In the genomic region with DNA sequence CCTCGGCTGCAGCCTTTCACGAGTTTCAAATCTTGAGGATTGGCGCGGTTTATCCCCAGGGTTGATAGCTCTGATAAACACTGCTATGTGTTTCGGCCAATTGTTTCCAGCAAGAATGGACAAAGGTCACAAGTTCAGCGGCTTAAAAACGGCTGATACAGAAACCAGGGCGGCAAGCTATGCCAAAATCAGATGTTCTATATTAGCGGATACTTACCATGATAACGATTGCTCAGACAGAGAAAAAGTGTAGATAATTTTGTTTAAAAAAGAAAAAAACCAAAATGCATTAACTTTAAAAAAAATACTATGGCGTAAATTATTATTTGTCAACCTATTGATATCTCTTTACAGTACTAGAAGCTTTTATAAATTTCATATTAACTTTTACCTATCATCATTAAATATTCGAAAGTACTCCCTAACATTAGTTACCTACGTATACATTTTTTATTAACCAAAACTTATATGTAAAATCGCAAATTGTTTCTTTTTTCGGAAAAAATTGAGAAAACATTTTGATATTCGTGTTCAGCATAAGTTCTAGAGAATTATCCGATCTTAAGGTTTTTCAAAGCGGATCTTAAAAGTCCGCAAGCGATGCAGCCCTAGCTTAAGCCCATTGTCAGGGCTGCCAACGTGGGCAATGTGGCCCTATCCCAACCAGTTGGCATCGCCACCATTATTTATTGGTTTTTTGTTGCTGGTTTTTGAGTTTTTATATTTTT, we compare ENCODE assay signal across 1 fruit fly cellular context.
TF ChIP-seq lines count a peak whose summit lies in the region.

A gene (minus strand): TSS at position 339 of the 728 bp plus-strand sequence.
A gene (plus strand): TSS at position 658 of the 728 bp plus-strand sequence.

TF ChIP-seq in whole organism, embryonic, 481 proteins besides CTCF, POLR2A, EP300 and RAD21 (continued from another document and continues in another):
- no peak for TF ChIP-seq CG14965 (GFP tag; optimal IDR thresholded peaks at IDR 0.05; lab: Kevin White, UChicago; ENCODE audit: borderline replicate concordance)
- no peak for TF ChIP-seq kah (GFP tag; optimal IDR thresholded peaks at IDR 0.05; lab: Kevin White, UChicago)
- peak; percentile 95 for TF ChIP-seq CG7928 (GFP tag; optimal IDR thresholded peaks at IDR 0.05; lab: Kevin White, UChicago)
- TF ChIP-seq CG4404 (GFP tag; IDR thresholded peaks at IDR 0.05; lab: Robert Waterston, UW), result no peak
- peak; percentile 75 for TF ChIP-seq dm (GFP tag; optimal IDR thresholded peaks at IDR 0.05; lab: Kevin White, UChicago)
- peak; percentile 44 for TF ChIP-seq slou (GFP tag; optimal IDR thresholded peaks at IDR 0.05; lab: Kevin White, UChicago)
- TF ChIP-seq CG11085 (GFP tag; IDR thresholded peaks at IDR 0.05; lab: Robert Waterston, UW), result peak; percentile 63
- TF ChIP-seq tgo (GFP tag; IDR thresholded peaks at IDR 0.05; lab: Robert Waterston, UW), result peak; percentile 48; the same call in 2 of the 3 replicates
- TF ChIP-seq Max (GFP tag; optimal IDR thresholded peaks at IDR 0.05; lab: Kevin White, UChicago), result peak; percentile 45
- TF ChIP-seq CG9727 (GFP tag; optimal IDR thresholded peaks at IDR 0.05; lab: Kevin White, UChicago), result peak; percentile 82
- no peak for TF ChIP-seq C15 (GFP tag; IDR thresholded peaks at IDR 0.05; lab: Robert Waterston, UW)
- peak; percentile 34 for TF ChIP-seq mirr (GFP tag; optimal IDR thresholded peaks at IDR 0.05; lab: Kevin White, UChicago)
- no peak for TF ChIP-seq CG6854 (GFP tag; optimal IDR thresholded peaks at IDR 0.05; lab: Kevin White, UChicago)
- no peak for TF ChIP-seq CG8359 (GFP tag; optimal IDR thresholded peaks at IDR 0.05; lab: Kevin White, UChicago; ENCODE audit: borderline replicate concordance)
- TF ChIP-seq HHEX (GFP tag; optimal IDR thresholded peaks at IDR 0.05; lab: Kevin White, UChicago), result peak; percentile 16
- TF ChIP-seq CG15514 (GFP tag; optimal IDR thresholded peaks at IDR 0.05; lab: Kevin White, UChicago), result peak; percentile 78
- TF ChIP-seq sr (GFP tag; IDR thresholded peaks at IDR 0.05; lab: Robert Waterston, UW), result no peak
- peak; percentile 59 for TF ChIP-seq CG1233 (GFP tag; optimal IDR thresholded peaks at IDR 0.05; lab: Kevin White, UChicago)
- peak; percentile 64 for TF ChIP-seq CG6689 (GFP tag; IDR thresholded peaks at IDR 0.05; lab: Robert Waterston, UW)
- TF ChIP-seq Dbx (GFP tag; IDR thresholded peaks at IDR 0.05; lab: Robert Waterston, UW), result peak; percentile 50; the same call in 1 of the 3 replicates
- TF ChIP-seq Gsc (GFP tag; IDR thresholded peaks at IDR 0.05; lab: Robert Waterston, UW), result no peak
- TF ChIP-seq CG12155 (GFP tag; optimal IDR thresholded peaks at IDR 0.05; lab: Kevin White, UChicago), result peak; percentile 73
- peak; percentile 43 for TF ChIP-seq CG13123 (GFP tag; optimal IDR thresholded peaks at IDR 0.05; lab: Kevin White, UChicago)
- TF ChIP-seq CG3838 (GFP tag; optimal IDR thresholded peaks at IDR 0.05; lab: Kevin White, UChicago), result peak; percentile 50
- peak; percentile 54 for TF ChIP-seq Usf (GFP tag; optimal IDR thresholded peaks at IDR 0.05; lab: Kevin White, UChicago)
- TF ChIP-seq Hand (GFP tag; optimal IDR thresholded peaks at IDR 0.05; lab: Kevin White, UChicago), result peak; percentile 9
- no peak; the same call in 1 of the 2 replicates for TF ChIP-seq Adf1 (GFP tag; IDR thresholded peaks at IDR 0.05; lab: Robert Waterston, UW)
- peak; percentile 16 for TF ChIP-seq CG1792 (GFP tag; optimal IDR thresholded peaks at IDR 0.05; lab: Kevin White, UChicago)
- TF ChIP-seq CG8478 (optimal IDR thresholded peaks at IDR 0.05; lab: Kevin White, UChicago), result no peak
- no peak for TF ChIP-seq CG11696 (GFP tag; IDR thresholded peaks at IDR 0.05; lab: Robert Waterston, UW)
- peak; percentile 47 for TF ChIP-seq da (GFP tag; optimal IDR thresholded peaks at IDR 0.05; lab: Kevin White, UChicago)
- TF ChIP-seq row (GFP tag; IDR thresholded peaks at IDR 0.05; lab: Robert Waterston, UW), result peak; percentile 88
- 0 out of 2 replicates have a peak, but pooled peaks have one; percentile 9 for TF ChIP-seq chm (GFP tag; IDR thresholded peaks at IDR 0.05; lab: Robert Waterston, UW)
- peak; percentile 48 for TF ChIP-seq ATbp (GFP tag; optimal IDR thresholded peaks at IDR 0.05; lab: Kevin White, UChicago)
- peak; percentile 80 for TF ChIP-seq CG18619 (GFP tag; optimal IDR thresholded peaks at IDR 0.05; lab: Kevin White, UChicago)
- TF ChIP-seq Ptx1 (GFP tag; IDR thresholded peaks at IDR 0.05; lab: Robert Waterston, UW), result peak; percentile 57
- peak; percentile 77 for TF ChIP-seq kay (GFP tag; optimal IDR thresholded peaks at IDR 0.05; lab: Kevin White, UChicago)
- peak; percentile 84 for TF ChIP-seq CG8290 (GFP tag; optimal IDR thresholded peaks at IDR 0.05; lab: Kevin White, UChicago)
- TF ChIP-seq CG8290 (tag; optimal IDR thresholded peaks at IDR 0.05; lab: Kevin White, UChicago), result peak in 1 of 2 experiments; percentile 16
- no peak for TF ChIP-seq inv (GFP tag; IDR thresholded peaks at IDR 0.05; lab: Robert Waterston, UW; ENCODE audit: partially characterized antibody)
- TF ChIP-seq repo (GFP tag; optimal IDR thresholded peaks at IDR 0.05; lab: Kevin White, UChicago), result no peak
- TF ChIP-seq Opbp (GFP tag; IDR thresholded peaks at IDR 0.05; lab: Robert Waterston, UW; ENCODE audit: partially characterized antibody), result peak; percentile 37; the same call in 1 of the 3 replicates
- TF ChIP-seq CG10654 (GFP tag; optimal IDR thresholded peaks at IDR 0.05; lab: Kevin White, UChicago), result peak; percentile 53
- TF ChIP-seq pita (GFP tag; optimal IDR thresholded peaks at IDR 0.05; lab: Kevin White, UChicago), result no peak
- TF ChIP-seq CG4328 (GFP tag; optimal IDR thresholded peaks at IDR 0.05; lab: Kevin White, UChicago), result peak; percentile 58
- no peak for TF ChIP-seq CG6791 (GFP tag; IDR thresholded peaks at IDR 0.05; lab: Robert Waterston, UW; ENCODE audit: partially characterized antibody)
- TF ChIP-seq CG14710 (tag; optimal IDR thresholded peaks at IDR 0.05; lab: Kevin White, UChicago), result peak; percentile 76
- TF ChIP-seq hkb (optimal IDR thresholded peaks at IDR 0.05; lab: Kevin White, UChicago), result no peak
- no peak; the same call in 1 of the 2 replicates for TF ChIP-seq hkb (GFP tag; IDR thresholded peaks at IDR 0.05; lab: Robert Waterston, UW)
- TF ChIP-seq CG2202 (tag; optimal IDR thresholded peaks at IDR 0.05; lab: Kevin White, UChicago), result no peak
- TF ChIP-seq HLH54F (GFP tag; optimal IDR thresholded peaks at IDR 0.05; lab: Kevin White, UChicago), result peak; percentile 81
- TF ChIP-seq tap (tag; optimal IDR thresholded peaks at IDR 0.05; lab: Kevin White, UChicago), result peak; percentile 36
- TF ChIP-seq CG4282 (GFP tag; optimal IDR thresholded peaks at IDR 0.05; lab: Kevin White, UChicago), result no peak
- TF ChIP-seq Dek (tag; optimal IDR thresholded peaks at IDR 0.05; lab: Kevin White, UChicago), result peak; percentile 83
- TF ChIP-seq CG14667 (GFP tag; IDR thresholded peaks at IDR 0.05; lab: Robert Waterston, UW), result 0 out of 2 replicates have a peak, but pooled peaks have one; percentile 24
- peak; percentile 69 for TF ChIP-seq bab2 (GFP tag; optimal IDR thresholded peaks at IDR 0.05; lab: Kevin White, UChicago)
- TF ChIP-seq CG30431 (GFP tag; optimal IDR thresholded peaks at IDR 0.05; lab: Kevin White, UChicago), result peak; percentile 3
- peak; percentile 61; the same call in 1 of the 3 replicates for TF ChIP-seq dysf (GFP tag; IDR thresholded peaks at IDR 0.05; lab: Robert Waterston, UW)
- no peak for TF ChIP-seq yki (optimal IDR thresholded peaks at IDR 0.05; lab: Kevin White, UChicago)
- peak; percentile 72 for TF ChIP-seq PHDP (tag; optimal IDR thresholded peaks at IDR 0.05; lab: Kevin White, UChicago)
- TF ChIP-seq CG42726 (GFP tag; IDR thresholded peaks at IDR 0.05; lab: Robert Waterston, UW; ENCODE audit: partially characterized antibody), result no peak
- peak; percentile 61; the same call in 1 of the 2 replicates for TF ChIP-seq CG9215 (GFP tag; IDR thresholded peaks at IDR 0.05; lab: Robert Waterston, UW)
- peak; percentile 71 for TF ChIP-seq CG4424 (GFP tag; optimal IDR thresholded peaks at IDR 0.05; lab: Kevin White, UChicago)
- no peak for TF ChIP-seq scrt (GFP tag; optimal IDR thresholded peaks at IDR 0.05; lab: Kevin White, UChicago)
- TF ChIP-seq Chrac-16 (GFP tag; optimal IDR thresholded peaks at IDR 0.05; lab: Kevin White, UChicago), result peak; percentile 57
- TF ChIP-seq CG32532 (GFP tag; IDR thresholded peaks at IDR 0.05; lab: Robert Waterston, UW), result peak; percentile 76
- TF ChIP-seq tll (GFP tag; optimal IDR thresholded peaks at IDR 0.05; lab: Kevin White, UChicago), result peak in 1 of 2 experiments; percentile 21
- TF ChIP-seq fu2 (GFP tag; optimal IDR thresholded peaks at IDR 0.05; lab: Kevin White, UChicago), result peak; percentile 76
- peak; percentile 46 for TF ChIP-seq H2.0 (GFP tag; IDR thresholded peaks at IDR 0.05; lab: Robert Waterston, UW)
- no peak for TF ChIP-seq CG16779 (GFP tag; IDR thresholded peaks at IDR 0.05; lab: Robert Waterston, UW)
- TF ChIP-seq bbx (GFP tag; IDR thresholded peaks at IDR 0.05; lab: Robert Waterston, UW; ENCODE audit: partially characterized antibody), result 0 out of 2 replicates have a peak, but pooled peaks have one; percentile 7
- peak; percentile 87 for TF ChIP-seq CG2120 (GFP tag; optimal IDR thresholded peaks at IDR 0.05; lab: Kevin White, UChicago)
- no peak for TF ChIP-seq CG2129 (GFP tag; IDR thresholded peaks at IDR 0.05; lab: Robert Waterston, UW; ENCODE audit: partially characterized antibody)
- no peak for TF ChIP-seq abd-A (tag; optimal IDR thresholded peaks at IDR 0.05; lab: Kevin White, UChicago)
- TF ChIP-seq MTF-1 (GFP tag; optimal IDR thresholded peaks at IDR 0.05; lab: Kevin White, UChicago; ENCODE audit: borderline replicate concordance), result no peak
- no peak for TF ChIP-seq CG5953 (GFP tag; IDR thresholded peaks at IDR 0.05; lab: Robert Waterston, UW)
- peak; percentile 74 for TF ChIP-seq ERR (GFP tag; optimal IDR thresholded peaks at IDR 0.05; lab: Kevin White, UChicago)
- TF ChIP-seq ro (GFP tag; IDR thresholded peaks at IDR 0.05; lab: Robert Waterston, UW), result peak; percentile 7; the same call in 1 of the 2 replicates
- peak; percentile 91 for TF ChIP-seq zfh2 (GFP tag; optimal IDR thresholded peaks at IDR 0.05; lab: Kevin White, UChicago)
- peak; percentile 56 for TF ChIP-seq ab (GFP tag; optimal IDR thresholded peaks at IDR 0.05; lab: Kevin White, UChicago)
- peak; percentile 98 for TF ChIP-seq trem (tag; optimal IDR thresholded peaks at IDR 0.05; lab: Kevin White, UChicago)
- TF ChIP-seq CG14441 (GFP tag; IDR thresholded peaks at IDR 0.05; lab: Robert Waterston, UW), result peak; percentile 50
- TF ChIP-seq CG3065 (GFP tag; optimal IDR thresholded peaks at IDR 0.05; lab: Kevin White, UChicago), result no peak
- peak; percentile 85 for TF ChIP-seq pum (GFP tag; optimal IDR thresholded peaks at IDR 0.05; lab: Kevin White, UChicago)
- peak; percentile 60 for TF ChIP-seq CG7372 (GFP tag; IDR thresholded peaks at IDR 0.05; lab: Robert Waterston, UW)
- TF ChIP-seq CG4617 (GFP tag; optimal IDR thresholded peaks at IDR 0.05; lab: Kevin White, UChicago; ENCODE audit: borderline replicate concordance), result peak; percentile 77
- no peak for TF ChIP-seq TFAM (GFP tag; optimal IDR thresholded peaks at IDR 0.05; lab: Kevin White, UChicago)
- TF ChIP-seq dmrt11E (tag; optimal IDR thresholded peaks at IDR 0.05; lab: Kevin White, UChicago), result peak; percentile 62
- TF ChIP-seq Hr3 (GFP tag; optimal IDR thresholded peaks at IDR 0.05; lab: Kevin White, UChicago), result peak; percentile 72
- peak; percentile 83 for TF ChIP-seq MBD-R2 (GFP tag; IDR thresholded peaks at IDR 0.05; lab: Robert Waterston, UW)
- TF ChIP-seq CG7745 (tag; optimal IDR thresholded peaks at IDR 0.05; lab: Kevin White, UChicago), result no peak
- peak; percentile 61 for TF ChIP-seq cato (GFP tag; optimal IDR thresholded peaks at IDR 0.05; lab: Kevin White, UChicago; ENCODE audit: borderline replicate concordance)
- peak; percentile 59 for TF ChIP-seq pzg (GFP tag; optimal IDR thresholded peaks at IDR 0.05; lab: Kevin White, UChicago)
- no peak for TF ChIP-seq unc-4 (GFP tag; IDR thresholded peaks at IDR 0.05; lab: Robert Waterston, UW; ENCODE audit: partially characterized antibody)
- peak; percentile 48 for TF ChIP-seq BtbVII (GFP tag; optimal IDR thresholded peaks at IDR 0.05; lab: Kevin White, UChicago)
- peak; percentile 46 for TF ChIP-seq gfzf (GFP tag; optimal IDR thresholded peaks at IDR 0.05; lab: Kevin White, UChicago)
- TF ChIP-seq CG7271 (tag; optimal IDR thresholded peaks at IDR 0.05; lab: Kevin White, UChicago), result no peak
- TF ChIP-seq Trl (optimal IDR thresholded peaks at IDR 0.05; lab: Kevin White, UChicago), result no peak
- TF ChIP-seq Trl (GFP tag; optimal IDR thresholded peaks at IDR 0.05; lab: Kevin White, UChicago), result peak; percentile 87
- peak; percentile 79 for TF ChIP-seq CG12391 (tag; optimal IDR thresholded peaks at IDR 0.05; lab: Kevin White, UChicago)
- TF ChIP-seq disco-r (GFP tag; optimal IDR thresholded peaks at IDR 0.05; lab: Kevin White, UChicago), result peak; percentile 82
- TF ChIP-seq CG11560 (tag; IDR thresholded peaks at IDR 0.05; lab: Robert Waterston, UW), result 0 out of 3 replicates have a peak, but pooled peaks have one; percentile 23
- TF ChIP-seq sens (GFP tag; lab: Kevin White, UChicago), result peak; percentile 97
- TF ChIP-seq BEAF-32 (GFP tag; optimal IDR thresholded peaks at IDR 0.05; lab: Kevin White, UChicago), result peak; percentile 36
- TF ChIP-seq CG7987 (GFP tag; optimal IDR thresholded peaks at IDR 0.05; lab: Kevin White, UChicago), result peak; percentile 22
- TF ChIP-seq stwl (tag; optimal IDR thresholded peaks at IDR 0.05; lab: Kevin White, UChicago), result peak; percentile 65
- TF ChIP-seq CG6765 (GFP tag; optimal IDR thresholded peaks at IDR 0.05; lab: Kevin White, UChicago), result peak; percentile 43
- TF ChIP-seq CG31388 (GFP tag; optimal IDR thresholded peaks at IDR 0.05; lab: Kevin White, UChicago), result no peak
- TF ChIP-seq her (GFP tag; optimal IDR thresholded peaks at IDR 0.05; lab: Kevin White, UChicago), result peak; percentile 76
- peak; percentile 83 for TF ChIP-seq en (GFP tag; optimal IDR thresholded peaks at IDR 0.05; lab: Kevin White, UChicago)
- TF ChIP-seq CG7963 (GFP tag; IDR thresholded peaks at IDR 0.05; lab: Robert Waterston, UW; ENCODE audit: partially characterized antibody), result no peak
- TF ChIP-seq Atf-2 (GFP tag; optimal IDR thresholded peaks at IDR 0.05; lab: Kevin White, UChicago), result peak; percentile 83
- no peak for TF ChIP-seq Sox102F (GFP tag; optimal IDR thresholded peaks at IDR 0.05; lab: Kevin White, UChicago)
- peak; percentile 88 for TF ChIP-seq pnt (GFP tag; optimal IDR thresholded peaks at IDR 0.05; lab: Kevin White, UChicago)
- peak; percentile 43 for TF ChIP-seq CG18476 (GFP tag; optimal IDR thresholded peaks at IDR 0.05; lab: Kevin White, UChicago)
- peak; percentile 5 for TF ChIP-seq Sin3A (optimal IDR thresholded peaks at IDR 0.05; lab: Kevin White, UChicago)
- TF ChIP-seq Myb (GFP tag; optimal IDR thresholded peaks at IDR 0.05; lab: Kevin White, UChicago), result peak; percentile 83
- TF ChIP-seq CG7556 (GFP tag; optimal IDR thresholded peaks at IDR 0.05; lab: Kevin White, UChicago), result peak; percentile 92
